Worm (Caenorhabditis elegans): ENCODE data around the gene srx-19.

DNA sequence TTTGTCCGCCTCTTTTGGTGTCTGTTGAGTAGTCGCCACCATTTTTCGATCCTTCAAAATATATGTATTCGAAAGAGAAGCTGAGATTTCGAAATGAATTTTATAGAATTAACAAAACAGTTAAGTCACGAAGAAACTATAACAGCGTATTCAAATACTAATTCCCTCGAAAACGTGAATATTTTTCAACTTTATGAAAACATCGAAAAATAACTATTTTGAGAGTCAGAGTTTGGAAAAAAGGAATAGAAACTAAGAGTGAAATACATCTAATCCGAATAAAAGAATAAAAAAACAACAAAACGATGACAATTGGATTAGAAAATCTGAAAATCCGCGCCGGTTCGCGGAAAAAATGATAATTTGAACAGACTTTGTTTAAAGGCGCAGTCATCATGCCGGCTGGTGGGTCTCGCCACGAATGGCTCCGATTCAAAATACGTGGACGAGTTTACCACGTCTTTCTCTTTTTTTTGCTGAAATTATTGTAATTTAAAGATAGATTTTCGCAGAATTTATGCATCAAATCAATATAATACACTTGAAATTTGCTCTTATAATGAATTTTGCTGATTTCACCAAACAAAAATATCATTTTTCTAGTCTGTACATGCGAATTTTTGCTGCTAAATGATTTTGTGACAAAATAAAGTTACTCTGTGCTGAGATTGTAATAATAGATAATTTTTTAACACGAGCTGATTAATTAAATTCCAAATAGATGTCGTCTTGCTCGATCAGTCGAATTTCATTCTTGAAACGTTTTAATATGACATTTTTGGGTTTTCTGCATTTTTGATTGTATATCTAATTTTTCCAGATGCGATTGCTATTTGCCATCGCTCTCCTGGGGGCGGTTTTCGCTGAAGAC is 37.0 kb downstream of the srx-19 start, which contains the start of the genes rpn-1 and ribo-1:
- no peak for TF ChIP-seq tbx-2 (tag; optimal IDR thresholded peaks at IDR 0.05)
- no peak for TF ChIP-seq eyg-1 (tag; optimal IDR thresholded peaks at IDR 0.05)
